Worm (Caenorhabditis elegans): ENCODE measurements around the gene lhfp-4.

The lhfp-4 gene

DNA sequence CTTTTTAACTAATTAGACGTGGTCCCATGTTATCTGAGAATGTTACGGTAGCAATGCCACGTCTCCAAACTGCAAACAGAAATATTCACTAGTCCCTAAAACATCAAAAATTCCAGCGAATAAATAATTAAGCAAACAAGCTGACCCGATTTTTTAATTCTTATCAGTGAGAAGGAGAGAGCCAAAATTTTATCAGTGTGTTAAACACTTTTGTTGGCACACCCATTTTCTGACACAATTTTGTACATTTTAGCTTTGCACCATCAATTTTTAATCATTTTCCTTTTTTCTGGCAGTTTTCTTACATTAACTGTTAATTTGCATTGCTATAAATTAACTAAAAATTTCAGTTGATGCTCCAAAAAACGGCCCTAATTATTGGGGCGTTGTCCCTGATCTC is 45.1 kb downstream of the lhfp-4 start, which contains the start of gene C49C3.4:
C49C3.4 (plus strand) TSS at position 351 of the 400 bp plus-strand sequence.
- no peak for TF ChIP-seq elt-1 (tag; optimal IDR thresholded peaks at IDR 0.05; ENCODE audit: borderline replicate concordance, insufficient read depth)
- no peak for TF ChIP-seq nhr-237 (tag; optimal IDR thresholded peaks at IDR 0.05)
- no peak for TF ChIP-seq nhr-28 (tag; optimal IDR thresholded peaks at IDR 0.05)
- TF ChIP-seq lsy-2 (tag; optimal IDR thresholded peaks at IDR 0.05) = no peak
- TF ChIP-seq ceh-39 (tag; optimal IDR thresholded peaks at IDR 0.05) = no peak
- TF ChIP-seq cnd-1 (tag; optimal IDR thresholded peaks at IDR 0.05) = no peak
